Fruit fly (Drosophila melanogaster) whole organism, embryonic: ENCODE measurements around the gene RunxB.

Experiments used
- Aef1 ChIP-seq: fragments of 200-800 bp; sonication (Bioruptor generic); IDR thresholded peaks from 3 replicates; pipeline ENCODE4 v1.3.6; 2022; ENCODE audit warnings: missing biosample characterization, missing genetic modification characterization
- CG10321 ChIP-seq: fragments of 200-800 bp; sonication (Bioruptor generic); IDR thresholded peaks from 2 replicates; pipeline ENCODE4 v1.3.6; 2022; ENCODE audit warnings: missing biosample characterization, missing genetic modification characterization
- CG12299 ChIP-seq: fragments of 200-800 bp; sonication (Bioruptor generic); optimal IDR thresholded peaks from 2 replicates; lab custom pipeline; 2018; ENCODE audit warnings: missing biosample characterization, mild to moderate bottlenecking, missing genetic modification characterization
- CG13123 ChIP-seq: fragments of 200-800 bp; sonication (Bioruptor generic); optimal IDR thresholded peaks from 2 replicates; lab custom pipeline; 2016; ENCODE audit warnings: missing biosample characterization, missing genetic modification characterization
- CG13775 ChIP-seq: fragments of 200-800 bp; sonication (Bioruptor generic); optimal IDR thresholded peaks from 3 replicates; lab custom pipeline; 2017; ENCODE audit warnings: missing biosample characterization, mild to moderate bottlenecking, missing genetic modification characterization
- CG17361 ChIP-seq: fragments of 200-800 bp; sonication (Bioruptor generic); IDR thresholded peaks from 3 replicates; pipeline ENCODE4 v1.3.6; 2022; ENCODE audit warnings: missing biosample characterization, missing genetic modification characterization
- CG17612 ChIP-seq: fragments of 200-800 bp; sonication (Bioruptor generic); IDR thresholded peaks from 2 replicates; pipeline ENCODE4 v1.3.6; 2022; ENCODE audit warnings: missing biosample characterization, missing genetic modification characterization
- CG17829 ChIP-seq: fragments of 200-800 bp; optimal IDR thresholded peaks from 2 replicates; lab custom pipeline; 2019; ENCODE audit warnings: missing biosample characterization, mild to moderate bottlenecking, missing genetic modification characterization, moderate library complexity
- CG2199 ChIP-seq: fragments of 200-800 bp; sonication (Bioruptor generic); IDR thresholded peaks from 3 replicates; pipeline ENCODE4 v1.3.6; 2022; ENCODE audit warnings: missing biosample characterization, missing genetic modification characterization
- CG30403 ChIP-seq: fragments of 200-800 bp; sonication (Bioruptor generic); optimal IDR thresholded peaks from 3 replicates; lab custom pipeline; 2016; ENCODE audit warnings: missing biosample characterization, missing genetic modification characterization
- CG33213 ChIP-seq: fragments of 200-800 bp; sonication (Bioruptor generic); optimal IDR thresholded peaks from 3 replicates; lab custom pipeline; 2016; ENCODE audit warnings: missing biosample characterization, missing genetic modification characterization
- CG4424 ChIP-seq: fragments of 200-800 bp; sonication (Bioruptor generic); optimal IDR thresholded peaks from 3 replicates; lab custom pipeline; 2016; ENCODE audit warnings: missing biosample characterization, missing genetic modification characterization
- CG8944 ChIP-seq: fragments of 200-800 bp; sonication (Bioruptor generic); optimal IDR thresholded peaks from 3 replicates; lab custom pipeline; 2016; ENCODE audit warnings: missing biosample characterization, missing genetic modification characterization
- CG9932 ChIP-seq: fragments of 200-800 bp; sonication (Bioruptor generic); IDR thresholded peaks from 2 replicates; pipeline ENCODE4 v1.3.6; 2022; ENCODE audit warnings: missing biosample characterization, missing genetic modification characterization
- Deaf1 ChIP-seq: fragments of 200-800 bp; optimal IDR thresholded peaks from 3 replicates; lab custom pipeline; 2019; ENCODE audit warnings: missing biosample characterization, mild to moderate bottlenecking, missing genetic modification characterization, moderate library complexity
- HLH3B ChIP-seq: fragments of 200-800 bp; sonication (Bioruptor generic); IDR thresholded peaks from 2 replicates; pipeline ENCODE4 v1.3.6; 2022; ENCODE audit warnings: missing biosample characterization, missing genetic modification characterization
- Kr ChIP-seq: fragments of 200-800 bp; sonication (Bioruptor generic); optimal IDR thresholded peaks from 2 replicates; lab custom pipeline; 2017; ENCODE audit warnings: missing biosample characterization, mild to moderate bottlenecking, missing genetic modification characterization
- Meics ChIP-seq: fragments of 200-800 bp; sonication (Bioruptor generic); optimal IDR thresholded peaks from 2 replicates; lab custom pipeline; 2017; ENCODE audit warnings: missing biosample characterization, mild to moderate bottlenecking, missing genetic modification characterization
- Rfx ChIP-seq: fragments of 200-800 bp; sonication (Bioruptor generic); IDR thresholded peaks from 2 replicates; pipeline ENCODE4 v1.3.6; 2022; ENCODE audit warnings: missing biosample characterization, missing genetic modification characterization
- Six4 ChIP-seq: fragments of 200-800 bp; sonication (Bioruptor generic); optimal IDR thresholded peaks from 2 replicates; lab custom pipeline; 2016; ENCODE audit warnings: missing biosample characterization, missing genetic modification characterization
- ac ChIP-seq: fragments of 200-800 bp; sonication (Bioruptor generic); optimal IDR thresholded peaks from 3 replicates; lab custom pipeline; 2017; ENCODE audit warnings: missing biosample characterization, mild to moderate bottlenecking, missing genetic modification characterization
- bbx ChIP-seq: fragments of 200-800 bp; sonication (Bioruptor generic); IDR thresholded peaks from 2 replicates; pipeline ENCODE4 v1.3.6; 2022; ENCODE audit warnings: missing biosample characterization, missing genetic modification characterization; ENCODE audit not compliant: partially characterized antibody
- crol ChIP-seq: fragments of 200-800 bp; sonication (Bioruptor generic); IDR thresholded peaks from 2 replicates; pipeline ENCODE4 v1.3.6; 2022; ENCODE audit warnings: missing biosample characterization, missing genetic modification characterization
- esg ChIP-seq: fragments of 200-800 bp; sonication (Bioruptor generic); conservative IDR thresholded peaks from 2 replicates; pipeline ENCODE4 v1.3.6; 2022; ENCODE audit warnings: missing biosample characterization, missing genetic modification characterization
- grn ChIP-seq: fragments of 200-800 bp; sonication (Bioruptor generic); optimal IDR thresholded peaks from 3 replicates; lab custom pipeline; 2017; ENCODE audit warnings: missing biosample characterization, missing genetic modification characterization
- h ChIP-seq: fragments of >200 bp; optimal IDR thresholded peaks from 2 replicates; lab custom pipeline; 2017
- insv ChIP-seq, 2 experiments: fragments of 200-800 bp; sonication (Bioruptor generic); optimal IDR thresholded peaks; 3 replicates each; lab custom pipeline; 2016 to 2018; ENCODE audit warnings: missing biosample characterization in 2 of 2, missing genetic modification characterization in 2 of 2
- kah ChIP-seq: fragments of 200-800 bp; sonication (Bioruptor generic); optimal IDR thresholded peaks from 2 replicates; lab custom pipeline; 2018; ENCODE audit warnings: missing biosample characterization, mild to moderate bottlenecking, missing genetic modification characterization
- oc ChIP-seq: fragments of 200-800 bp; sonication (Bioruptor generic); optimal IDR thresholded peaks from 2 replicates; lab custom pipeline; 2018; ENCODE audit warnings: missing biosample characterization, mild to moderate bottlenecking, missing genetic modification characterization, moderate library complexity
- pita ChIP-seq: fragments of 200-800 bp; sonication (Bioruptor generic); optimal IDR thresholded peaks from 2 replicates; lab custom pipeline; 2017; ENCODE audit warnings: missing biosample characterization, mild to moderate bottlenecking, missing genetic modification characterization
- prd ChIP-seq, 3 experiments: fragments of >200 bp in 2 of 3; fragments of 200-800 bp in 1 of 3; sonication (Bioruptor generic) in 1 of 3; optimal IDR thresholded peaks in 2 of 3; IDR thresholded peaks in 1 of 3; 2 replicates in 2 of 3; 3 replicates in 1 of 3; pipeline versions ENCODE4 v1.3.6 to Lab custom; 2017 to 2022; ENCODE audit warnings: missing biosample characterization in 1 of 3, missing genetic modification characterization in 1 of 3
- pros ChIP-seq: fragments of 200-800 bp; sonication (Bioruptor generic); optimal IDR thresholded peaks from 3 replicates; lab custom pipeline; 2019; ENCODE audit warnings: missing biosample characterization, mild to moderate bottlenecking, missing genetic modification characterization, moderate library complexity
- pzg ChIP-seq: fragments of 200-800 bp; sonication (Bioruptor generic); optimal IDR thresholded peaks from 3 replicates; lab custom pipeline; 2018; ENCODE audit warnings: missing biosample characterization, mild to moderate bottlenecking, missing genetic modification characterization, moderate library complexity
- seq ChIP-seq: fragments of 200-800 bp; sonication (Bioruptor generic); IDR thresholded peaks from 2 replicates; pipeline ENCODE4 v1.3.6; 2022; ENCODE audit warnings: missing biosample characterization, missing genetic modification characterization
- slp2 ChIP-seq: fragments of 200-800 bp; sonication (Bioruptor generic); optimal IDR thresholded peaks from 2 replicates; lab custom pipeline; 2016; ENCODE audit warnings: missing biosample characterization, missing genetic modification characterization
- toy ChIP-seq: fragments of 200-800 bp; sonication (Bioruptor generic); IDR thresholded peaks from 2 replicates; pipeline ENCODE4 v1.3.6; 2022; ENCODE audit warnings: missing biosample characterization, missing genetic modification characterization
- wdn ChIP-seq: fragments of 200-800 bp; sonication (Bioruptor generic); IDR thresholded peaks from 2 replicates; pipeline ENCODE4 v1.3.6; 2022; ENCODE audit warnings: missing biosample characterization, missing genetic modification characterization
- z ChIP-seq: fragments of 200-800 bp; sonication (Bioruptor generic); IDR thresholded peaks from 3 replicates; pipeline ENCODE4 v1.3.6; 2022; ENCODE audit warnings: missing biosample characterization, missing genetic modification characterization

Gene RunxB

dm6 chrX:20495767-20496656 lies 42.3 kb upstream of the RunxB start (continued):
- TF ChIP-seq CG30403 (GFP tag; lab: Kevin White, UChicago) (peak; percentile 68), CG12299 (peak; percentile 20), ac (GFP tag; lab: Kevin White, UChicago) (no peak), z (no peak), CG13775 (peak; percentile 63), Meics (peak; percentile 57), pros (GFP tag; lab: Kevin White, UChicago) (no peak)

- TF ChIP-seq grn (GFP tag; lab: Kevin White, UChicago) (peak; percentile 7), CG8944 (GFP tag; lab: Kevin White, UChicago) (no peak), CG9932 (GFP tag; lab: Robert Waterston, UW) (no peak), Six4 (no peak), Aef1 (GFP tag; lab: Robert Waterston, UW) (no peak), kah (GFP tag; lab: Kevin White, UChicago) (no peak), CG17361 (GFP tag; lab: Robert Waterston, UW) (no peak), CG13123 (GFP tag; lab: Kevin White, UChicago) (no peak), oc (tag; lab: Kevin White, UChicago) (peak; percentile 69), pzg (GFP tag; lab: Kevin White, UChicago) (no peak), wdn (GFP tag; lab: Robert Waterston, UW) (no peak), CG2199 (GFP tag; lab: Robert Waterston, UW) (0 out of 3 replicates have a peak, but pooled peaks have one; percentile 57), Rfx (GFP tag; lab: Robert Waterston, UW) (no peak), Kr (GFP tag; lab: Kevin White, UChicago) (no peak), pros (GFP tag; lab: Kevin White, UChicago) (peak; percentile 69), HLH3B (GFP tag; lab: Robert Waterston, UW) (no peak), CG4424 (GFP tag; lab: Kevin White, UChicago) (no peak), esg (GFP tag; lab: Robert Waterston, UW) (no peak), CG10321 (GFP tag; lab: Robert Waterston, UW) (no peak), prd (optimal IDR thresholded peaks at IDR 0.05; lab: Kevin White, UChicago) (no peak), prd (GFP tag; IDR thresholded peaks at IDR 0.05; lab: Robert Waterston, UW) (no peak), CG33213 (GFP tag; lab: Kevin White, UChicago) (no peak), h (no peak), CG17612 (GFP tag; lab: Robert Waterston, UW) (no peak)
Observed at dm6 chrX:20498989-20499388, 39.3 kb upstream of the RunxB start.

- TF ChIP-seq seq (GFP tag; lab: Robert Waterston, UW): peak; percentile 45; the same call in 1 of the 2 replicates
- TF ChIP-seq insv (GFP tag; optimal IDR thresholded peaks at IDR 0.05; lab: Kevin White, UChicago): no peak
- peak; percentile 26 for TF ChIP-seq oc (tag; lab: Kevin White, UChicago)
- no peak for TF ChIP-seq toy (GFP tag; lab: Robert Waterston, UW)
- TF ChIP-seq slp2 (GFP tag; lab: Kevin White, UChicago): no peak
- no peak for TF ChIP-seq CG17829
- no peak for TF ChIP-seq Deaf1 (tag; lab: Kevin White, UChicago)
- no peak for TF ChIP-seq bbx (GFP tag; lab: Robert Waterston, UW)
- TF ChIP-seq pita (GFP tag; lab: Kevin White, UChicago): no peak
- peak; percentile 27 for TF ChIP-seq pros (GFP tag; lab: Kevin White, UChicago)
- TF ChIP-seq crol: peak; percentile 62
Observed at dm6 chrX:20499802-20500201, 38.5 kb upstream of the RunxB start.
